Fruit fly (Drosophila melanogaster): ENCODE data around the gene CG14314.

Gene CG14314

DNA sequence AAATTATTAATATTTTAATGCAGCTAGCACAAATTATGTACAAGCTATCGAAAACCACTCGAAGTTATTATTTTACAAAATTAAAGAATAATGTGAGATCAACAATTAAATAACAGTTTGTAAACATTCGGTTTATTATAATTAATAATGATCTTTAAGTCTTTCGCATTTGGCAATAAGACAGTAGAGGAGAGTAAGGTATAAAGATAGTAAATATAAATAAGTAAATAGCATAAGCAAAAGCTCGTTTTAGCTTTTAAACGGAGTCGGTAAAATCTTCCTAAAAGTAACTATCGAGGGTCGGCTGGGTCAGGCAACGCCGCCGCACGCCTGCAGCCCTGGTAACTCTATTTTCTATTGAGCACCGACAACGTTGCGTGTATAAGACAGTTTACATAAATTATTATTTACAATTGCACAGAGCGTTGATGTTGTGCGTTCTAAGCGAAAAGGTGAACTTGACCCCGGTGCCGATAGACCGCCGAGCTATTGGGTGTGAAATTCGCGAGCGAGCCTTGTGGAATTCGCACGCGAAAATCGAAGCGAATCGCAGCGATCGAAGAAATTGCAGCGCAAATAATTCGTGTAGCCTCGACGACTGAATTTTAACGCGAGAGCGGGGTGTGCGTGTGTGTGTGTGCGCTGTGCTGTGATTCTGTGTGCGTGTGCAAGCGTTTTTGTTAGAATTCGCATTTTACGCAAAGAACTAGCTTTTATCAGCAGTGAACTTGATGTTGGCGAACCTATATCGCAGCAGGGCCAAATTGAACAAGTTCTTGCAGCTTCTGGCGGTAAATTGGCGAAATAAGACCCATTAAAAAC, 48.3 kb upstream of the CG14314 start, which contains the start of gene wrd (continued):
- TF ChIP-seq CG6854 (GFP tag; optimal IDR thresholded peaks at IDR 0.05): no peak
- no peak for TF ChIP-seq tna (GFP tag; IDR thresholded peaks at IDR 0.05; ENCODE audit: partially characterized antibody)
- no peak for TF ChIP-seq caup (GFP tag; optimal IDR thresholded peaks at IDR 0.05; ENCODE audit: severe bottlenecking)
- no peak for TF ChIP-seq insv (GFP tag; optimal IDR thresholded peaks at IDR 0.05)
- peak; percentile 25 for TF ChIP-seq dmrt99B (tag; optimal IDR thresholded peaks at IDR 0.05)
- no peak for TF ChIP-seq sima (GFP tag; optimal IDR thresholded peaks at IDR 0.05)
- TF ChIP-seq CG2120 (GFP tag; optimal IDR thresholded peaks at IDR 0.05): peak; percentile 38
- TF ChIP-seq CG13424 (tag; optimal IDR thresholded peaks at IDR 0.05): peak; percentile 41
- no peak for TF ChIP-seq Hr78 (GFP tag; optimal IDR thresholded peaks at IDR 0.05)
- peak; percentile 49 for TF ChIP-seq Bgb (GFP tag; IDR thresholded peaks at IDR 0.05; ENCODE audit: partially characterized antibody)
- TF ChIP-seq CG2199 (GFP tag; IDR thresholded peaks at IDR 0.05): no peak
- TF ChIP-seq CG14860 (GFP tag; IDR thresholded peaks at IDR 0.05; ENCODE audit: partially characterized antibody): no peak
- no peak for TF ChIP-seq CG6175 (GFP tag; IDR thresholded peaks at IDR 0.05)

DNA sequence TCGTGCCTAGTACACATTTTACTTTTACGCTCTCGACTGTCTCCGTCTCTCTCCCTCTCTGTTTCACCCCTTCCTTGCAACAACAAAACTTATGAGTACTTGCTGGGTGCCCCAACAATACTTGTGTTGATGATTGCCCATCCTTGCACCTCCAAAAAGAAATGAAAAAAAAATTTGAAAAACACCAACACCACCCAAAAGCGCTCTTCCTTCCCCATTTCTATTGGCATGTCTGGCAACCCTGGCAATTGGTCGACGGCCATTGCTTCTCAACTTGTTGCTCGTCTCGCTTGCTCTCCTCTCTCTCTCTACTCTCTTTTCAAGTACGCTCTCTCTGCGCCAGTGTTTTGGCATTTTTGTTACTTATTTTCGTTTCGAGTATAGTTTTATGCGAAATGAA, 47.5 kb upstream of the CG14314 start:
- no peak for TF ChIP-seq Tbp (GFP tag; optimal IDR thresholded peaks at IDR 0.05)
- TF ChIP-seq Abd-B (GFP tag; optimal IDR thresholded peaks at IDR 0.05): no peak
- TF ChIP-seq CG1792 (GFP tag; optimal IDR thresholded peaks at IDR 0.05): no peak
- no peak for TF ChIP-seq Lhr (GFP tag; optimal IDR thresholded peaks at IDR 0.05)
- TF ChIP-seq CG14860 (GFP tag; IDR thresholded peaks at IDR 0.05; ENCODE audit: partially characterized antibody): no peak
- TF ChIP-seq ems (GFP tag; optimal IDR thresholded peaks at IDR 0.05): no peak
- no peak for TF ChIP-seq CG12942 (GFP tag; optimal IDR thresholded peaks at IDR 0.05)
- TF ChIP-seq grn (GFP tag; optimal IDR thresholded peaks at IDR 0.05): no peak
- 0 out of 2 replicates have a peak, but pooled peaks have one; percentile 7 for TF ChIP-seq Taf1 (GFP tag; IDR thresholded peaks at IDR 0.05)
- TF ChIP-seq CG16813 (GFP tag; IDR thresholded peaks at IDR 0.05; ENCODE audit: partially characterized antibody): no peak
- no peak for TF ChIP-seq Lpt (GFP tag; optimal IDR thresholded peaks at IDR 0.05)
- no peak for TF ChIP-seq crp (GFP tag; optimal IDR thresholded peaks at IDR 0.05)
- TF ChIP-seq CG11695 (GFP tag; IDR thresholded peaks at IDR 0.05): no peak
- TF ChIP-seq CG31441 (GFP tag; IDR thresholded peaks at IDR 0.05): no peak
- TF ChIP-seq Sox102F (GFP tag; optimal IDR thresholded peaks at IDR 0.05): no peak
- no peak for TF ChIP-seq sd (tag; optimal IDR thresholded peaks at IDR 0.05)
- no peak for TF ChIP-seq chm (GFP tag; IDR thresholded peaks at IDR 0.05)
- no peak for TF ChIP-seq p53 (GFP tag; optimal IDR thresholded peaks at IDR 0.05)
- TF ChIP-seq wdn (GFP tag; IDR thresholded peaks at IDR 0.05): no peak
- no peak for TF ChIP-seq al (GFP tag; IDR thresholded peaks at IDR 0.05)
- TF ChIP-seq dan (GFP tag; IDR thresholded peaks at IDR 0.05): no peak
- peak; percentile 18 for TF ChIP-seq Side (GFP tag; optimal IDR thresholded peaks at IDR 0.05)
- TF ChIP-seq CG12219 (GFP tag; optimal IDR thresholded peaks at IDR 0.05): no peak
- TF ChIP-seq mirr (GFP tag; optimal IDR thresholded peaks at IDR 0.05): no peak
- no peak for TF ChIP-seq ab (GFP tag; optimal IDR thresholded peaks at IDR 0.05)
- no peak for TF ChIP-seq vfl (GFP tag; optimal IDR thresholded peaks at IDR 0.05)
- TF ChIP-seq ATbp (GFP tag; optimal IDR thresholded peaks at IDR 0.05): peak; percentile 7
- TF ChIP-seq dpn (GFP tag; optimal IDR thresholded peaks at IDR 0.05): no peak
- TF ChIP-seq CG10209 (GFP tag; optimal IDR thresholded peaks at IDR 0.05): peak; percentile 4
- no peak for TF ChIP-seq pita (GFP tag; optimal IDR thresholded peaks at IDR 0.05)
- TF ChIP-seq CG2875 (GFP tag; optimal IDR thresholded peaks at IDR 0.05): no peak
- no peak for TF ChIP-seq CG6272 (GFP tag; IDR thresholded peaks at IDR 0.05)
- no peak for TF ChIP-seq ttk (GFP tag; IDR thresholded peaks at IDR 0.05)
- peak; percentile 25; the same call in 1 of the 3 replicates for TF ChIP-seq zen2 (GFP tag; IDR thresholded peaks at IDR 0.05; ENCODE audit: partially characterized antibody)
- TF ChIP-seq CG30403 (GFP tag; optimal IDR thresholded peaks at IDR 0.05): peak; percentile 22
- TF ChIP-seq CG6791 (GFP tag; IDR thresholded peaks at IDR 0.05; ENCODE audit: partially characterized antibody): no peak; the same call in 2 of the 3 replicates

Data from whole organism, embryonic.